Fruit fly (Drosophila melanogaster): ENCODE measurements around the gene CG6495.

Gene CG6495

DNA sequence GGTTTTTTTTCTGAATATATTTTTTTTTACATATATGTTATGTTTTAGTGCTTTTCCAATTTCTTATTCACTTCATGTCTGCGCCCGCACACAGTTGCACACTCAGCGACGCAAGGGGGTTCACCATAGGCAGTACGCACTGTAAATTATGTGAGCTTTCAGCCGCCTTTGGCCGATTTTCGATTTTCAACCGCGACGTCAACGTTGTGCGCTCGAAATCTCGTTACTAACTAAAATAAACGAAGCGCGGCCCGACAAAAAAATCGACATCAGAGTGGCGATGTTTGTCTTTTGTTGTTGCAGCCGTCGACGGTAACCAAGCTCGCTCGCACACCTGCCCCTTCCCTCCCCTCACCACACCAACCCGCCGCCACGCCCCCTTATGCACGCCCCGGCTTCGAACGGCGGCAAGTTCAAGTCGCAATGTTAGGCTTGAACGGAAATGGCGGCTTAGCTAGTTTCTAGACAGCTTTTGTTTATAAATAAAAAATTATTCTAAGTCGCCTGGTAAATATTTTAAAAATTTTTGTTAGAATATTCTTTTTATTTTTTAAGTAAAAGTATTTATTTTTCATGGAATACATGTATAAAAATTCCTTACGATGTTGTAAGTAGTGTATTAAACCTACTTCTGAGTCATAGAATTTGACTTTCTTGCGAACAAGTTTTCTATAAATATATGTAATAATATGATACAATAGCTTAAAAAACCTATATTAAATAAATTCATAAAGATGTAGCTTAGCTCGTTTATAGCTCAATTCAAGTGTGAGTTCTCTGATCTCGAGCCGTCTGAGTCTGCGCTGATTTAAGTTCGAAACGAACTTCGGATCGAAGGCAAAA is 40.2 kb downstream of the CG6495 start, which contains the start of gene CG31869 (continued):
- TF ChIP-seq kni (GFP tag; optimal IDR thresholded peaks at IDR 0.05) (peak; percentile 30), grau (tag; optimal IDR thresholded peaks at IDR 0.05) (peak; percentile 80), NFAT (GFP tag; IDR thresholded peaks at IDR 0.05) (peak; percentile 38; the same call in 1 of the 2 replicates), Blimp-1 (GFP tag; optimal IDR thresholded peaks at IDR 0.05) (peak; percentile 9), Adf1 (GFP tag; IDR thresholded peaks at IDR 0.05) (peak; percentile 38), Xbp1 (GFP tag; optimal IDR thresholded peaks at IDR 0.05) (peak; percentile 44), CG4617 (GFP tag; optimal IDR thresholded peaks at IDR 0.05; ENCODE audit: borderline replicate concordance) (no peak), Eip74EF (GFP tag; optimal IDR thresholded peaks at IDR 0.05) (no peak), CG6813 (GFP tag; optimal IDR thresholded peaks at IDR 0.05) (no peak), Doc2 (GFP tag; IDR thresholded peaks at IDR 0.05) (no peak), BEAF-32 (GFP tag; optimal IDR thresholded peaks at IDR 0.05) (no peak), CG31441 (GFP tag; IDR thresholded peaks at IDR 0.05) (peak; percentile 18; the same call in 1 of the 2 replicates), ttk (GFP tag; IDR thresholded peaks at IDR 0.05) (peak; percentile 40; the same call in 1 of the 2 replicates), Rfx (GFP tag; IDR thresholded peaks at IDR 0.05) (0 out of 2 replicates have a peak, but pooled peaks have one; percentile 31), wdn (GFP tag; IDR thresholded peaks at IDR 0.05) (0 out of 2 replicates have a peak, but pooled peaks have one; percentile 35), HHEX (GFP tag; optimal IDR thresholded peaks at IDR 0.05) (no peak), E2f1 (GFP tag; IDR thresholded peaks at IDR 0.05) (0 out of 2 replicates have a peak, but pooled peaks have one; percentile 19), ranshi (GFP tag; IDR thresholded peaks at IDR 0.05) (0 out of 2 replicates have a peak, but pooled peaks have one; percentile 24), da (GFP tag; optimal IDR thresholded peaks at IDR 0.05) (no peak), dpn (GFP tag; optimal IDR thresholded peaks at IDR 0.05) (no peak), sqz (GFP tag; optimal IDR thresholded peaks at IDR 0.05) (peak; percentile 57), CG14014 (GFP tag; IDR thresholded peaks at IDR 0.05) (peak; percentile 31; the same call in 1 of the 2 replicates), prd (optimal IDR thresholded peaks at IDR 0.05) (no peak), prd (GFP tag; IDR thresholded peaks at IDR 0.05) (no peak), tna (GFP tag; IDR thresholded peaks at IDR 0.05; ENCODE audit: partially characterized antibody) (no peak), CG7839 (tag; optimal IDR thresholded peaks at IDR 0.05) (peak; percentile 15), CG9932 (GFP tag; IDR thresholded peaks at IDR 0.05) (peak; percentile 52), ci (GFP tag; IDR thresholded peaks at IDR 0.05) (peak; percentile 9; the same call in 1 of the 3 replicates), CG3065 (GFP tag; optimal IDR thresholded peaks at IDR 0.05) (peak; percentile 7)

DNA sequence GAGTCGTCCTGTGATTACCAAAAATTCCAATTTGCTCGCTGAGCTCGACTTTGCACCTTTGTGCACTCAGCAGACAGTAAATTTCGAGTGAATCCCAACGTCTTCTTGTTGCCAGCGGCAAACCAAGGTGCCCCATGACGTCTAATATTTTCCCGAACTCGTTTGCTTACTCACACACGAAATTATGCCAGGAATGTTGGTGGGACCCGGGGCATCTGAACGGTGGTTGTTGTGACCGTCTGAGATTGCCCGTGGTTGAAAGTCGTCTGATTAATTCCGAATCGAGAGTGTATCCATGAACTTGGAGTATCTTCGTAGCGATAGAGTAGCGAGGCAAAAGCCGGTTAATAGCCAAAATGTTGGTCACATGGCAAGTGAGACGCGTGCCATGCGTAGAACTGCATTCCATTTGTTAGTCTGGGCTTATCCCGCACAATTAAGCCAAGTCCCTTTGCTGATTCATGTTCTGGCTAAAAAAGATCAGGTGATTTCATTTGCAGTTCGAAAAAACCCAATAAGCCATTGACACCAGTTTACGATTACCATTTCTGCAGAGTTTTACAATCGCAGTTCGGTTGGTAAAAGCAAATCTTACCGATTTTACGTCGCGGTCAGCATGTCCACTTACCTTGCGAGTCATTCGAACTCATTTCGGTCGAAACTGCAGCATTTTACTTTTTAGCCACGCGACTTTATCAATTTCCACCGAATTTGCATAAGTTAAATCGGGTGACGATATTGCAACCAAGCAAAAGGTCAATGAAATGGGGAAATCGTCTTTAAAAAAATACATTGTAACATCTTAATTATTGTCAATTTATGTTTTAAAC is 41.2 kb downstream of the CG6495 start:
- TF ChIP-seq sr (GFP tag; IDR thresholded peaks at IDR 0.05), result no peak
- TF ChIP-seq sd (tag; optimal IDR thresholded peaks at IDR 0.05), result peak; percentile 96
- peak; percentile 39 for TF ChIP-seq CG11504 (tag; optimal IDR thresholded peaks at IDR 0.05)
- 0 out of 3 replicates have a peak, but pooled peaks have one; percentile 16 for TF ChIP-seq CG34422 (GFP tag; IDR thresholded peaks at IDR 0.05)
- TF ChIP-seq z (GFP tag; IDR thresholded peaks at IDR 0.05), result peak; percentile 35; the same call in 1 of the 3 replicates
